Worm (Caenorhabditis elegans) whole organism, young adult: ENCODE results near the gene F37H8.6.

Experiments used
- B0261.1 ChIP-seq: sonication (generic microtip); optimal IDR thresholded peaks from 2 replicates; lab custom pipeline; 2016; ENCODE audit warnings: mild to moderate bottlenecking, missing genetic modification characterization, moderate library complexity, missing compliant biosample characterization
- F10E7.11 ChIP-seq: sonication (generic microtip); optimal IDR thresholded peaks from 2 replicates; lab custom pipeline; 2017; ENCODE audit warnings: mild to moderate bottlenecking, missing genetic modification characterization, moderate library complexity, missing compliant biosample characterization
- F49E8.2 ChIP-seq: sonication (generic microtip); optimal IDR thresholded peaks from 3 replicates; lab custom pipeline; 2017; ENCODE audit warnings: missing genetic modification characterization, mild to moderate bottlenecking, missing compliant biosample characterization, antibody characterized with exemption, moderate library complexity; ENCODE audit not compliant: insufficient read depth
- F52B5.7 ChIP-seq: sonication (generic microtip); optimal IDR thresholded peaks from 2 replicates; lab custom pipeline; 2016; ENCODE audit warnings: mild to moderate bottlenecking, missing genetic modification characterization, missing compliant biosample characterization
- F57A8.1 ChIP-seq: fragments of 200-800 bp; sonication (Bioruptor generic); optimal IDR thresholded peaks from 2 replicates; lab custom pipeline; 2018; ENCODE audit warnings: mild to moderate bottlenecking, missing genetic modification characterization, moderate library complexity, missing compliant biosample characterization
- Y56A3A.18 ChIP-seq: fragments of 200-800 bp; sonication (Bioruptor generic); IDR thresholded peaks from 2 replicates; pipeline ENCODE4 v1.3.6; 2022; ENCODE audit warnings: missing genetic modification reagents, missing genetic modification characterization, missing compliant biosample characterization
- ZK185.1 ChIP-seq: sonication (generic microtip); optimal IDR thresholded peaks from 2 replicates; lab custom pipeline; 2016; ENCODE audit warnings: mild to moderate bottlenecking, missing genetic modification characterization, missing compliant biosample characterization; ENCODE audit not compliant: poor library complexity, severe bottlenecking
- ama-1 ChIP-seq, 3 experiments: fragments of 150-350 bp in 1 of 3; sonication (generic microtip) in 2 of 3; optimal IDR thresholded peaks; 2 replicates each; lab custom pipeline; 2014 to 2018; ENCODE audit warnings: missing biosample characterization in 2 of 3, missing genetic modification characterization in 2 of 3, missing genetic modification reagents in 2 of 3
- attf-3 ChIP-seq: fragments of 200-800 bp; sonication (Bioruptor generic); conservative IDR thresholded peaks from 2 replicates; pipeline ENCODE4 v1.3.6; 2022; ENCODE audit warnings: missing genetic modification reagents, missing genetic modification characterization, missing compliant biosample characterization
- attf-5 ChIP-seq: fragments of 200-800 bp; sonication (Bioruptor generic); optimal IDR thresholded peaks from 2 replicates; lab custom pipeline; 2018; ENCODE audit warnings: mild to moderate bottlenecking, missing genetic modification characterization, missing compliant biosample characterization
- attf-6 ChIP-seq: fragments of 200-800 bp; sonication (Bioruptor generic); IDR thresholded peaks from 2 replicates; pipeline ENCODE4 v1.3.6; 2022; ENCODE audit warnings: missing genetic modification reagents, missing genetic modification characterization, missing compliant biosample characterization
- ekl-4 ChIP-seq: fragments of 200-800 bp; sonication (Bioruptor generic); IDR thresholded peaks from 2 replicates; pipeline ENCODE4 v1.3.6; 2022; ENCODE audit warnings: missing genetic modification reagents, missing genetic modification characterization, missing compliant biosample characterization
- him-1 ChIP-seq: sonication (generic microtip); optimal IDR thresholded peaks from 2 replicates; lab custom pipeline; 2016; ENCODE audit warnings: missing genotype, missing genetic modification reagents, missing genetic modification characterization, missing compliant biosample characterization
- hmg-1.2 ChIP-seq: fragments of 200-800 bp; sonication (Bioruptor generic); IDR thresholded peaks from 2 replicates; pipeline ENCODE4 v1.3.6; 2022; ENCODE audit warnings: missing genetic modification reagents, missing genetic modification characterization, missing compliant biosample characterization
- hrde-1 ChIP-seq: sonication (generic microtip); optimal IDR thresholded peaks from 2 replicates; lab custom pipeline; 2016; ENCODE audit warnings: missing genetic modification characterization, mild to moderate bottlenecking, missing compliant biosample characterization, moderate library complexity, missing genotype, missing genetic modification reagents, borderline replicate concordance
- hsf-1 ChIP-seq: fragments of 200-800 bp; sonication (Bioruptor generic); IDR thresholded peaks from 2 replicates; pipeline ENCODE4 v1.3.6; 2022; ENCODE audit warnings: missing genetic modification reagents, missing genetic modification characterization, missing compliant biosample characterization
- lin-26 ChIP-seq: fragments of 200-800 bp; sonication (Bioruptor generic); IDR thresholded peaks from 2 replicates; pipeline ENCODE4 v1.3.6; 2022; ENCODE audit warnings: missing genetic modification reagents, missing genetic modification characterization, missing compliant biosample characterization
- lin-40 ChIP-seq: sonication (generic microtip); optimal IDR thresholded peaks from 2 replicates; lab custom pipeline; 2016; ENCODE audit warnings: missing genetic modification characterization, mild to moderate bottlenecking, missing compliant biosample characterization, missing genotype, missing genetic modification reagents
- lsy-27 ChIP-seq: sonication (generic microtip); optimal IDR thresholded peaks from 2 replicates; lab custom pipeline; 2017; ENCODE audit warnings: missing genetic modification characterization, mild to moderate bottlenecking, missing compliant biosample characterization, antibody characterized with exemption, missing genotype, borderline replicate concordance; ENCODE audit not compliant: insufficient read depth
- mel-28 ChIP-seq: sonication (generic microtip); optimal IDR thresholded peaks from 2 replicates; lab custom pipeline; 2016; ENCODE audit warnings: borderline replicate concordance, mild to moderate bottlenecking, missing genetic modification characterization, missing compliant biosample characterization
- mes-4 ChIP-seq: sonication (generic microtip); optimal IDR thresholded peaks from 2 replicates; lab custom pipeline; 2016; ENCODE audit warnings: missing genotype, missing genetic modification characterization, missing compliant biosample characterization
- nfyb-1 ChIP-seq: fragments of 200-800 bp; sonication (Bioruptor generic); IDR thresholded peaks from 2 replicates; pipeline ENCODE4 v1.3.6; 2022; ENCODE audit warnings: missing genetic modification reagents, missing genetic modification characterization, missing compliant biosample characterization
- nhr-80 ChIP-seq: sonication (generic microtip); optimal IDR thresholded peaks from 2 replicates; lab custom pipeline; 2016; ENCODE audit warnings: missing genetic modification characterization, missing compliant biosample characterization
- nhr-90 ChIP-seq: sonication (generic microtip); optimal IDR thresholded peaks from 2 replicates; lab custom pipeline; 2016; ENCODE audit warnings: missing genotype, mild to moderate bottlenecking, missing genetic modification characterization, missing compliant biosample characterization
- pbrm-1 ChIP-seq: fragments of 200-800 bp; sonication (Bioruptor generic); IDR thresholded peaks from 2 replicates; pipeline ENCODE4 v1.3.6; 2022; ENCODE audit warnings: missing genetic modification reagents, missing genetic modification characterization, missing compliant biosample characterization
- repo-1 ChIP-seq: sonication (generic microtip); optimal IDR thresholded peaks from 2 replicates; lab custom pipeline; 2017; ENCODE audit warnings: mild to moderate bottlenecking, missing genetic modification characterization, missing compliant biosample characterization
- sea-2 ChIP-seq: fragments of 200-800 bp; sonication (Bioruptor generic); IDR thresholded peaks from 2 replicates; pipeline ENCODE4 v1.3.6; 2022; ENCODE audit warnings: missing genetic modification characterization, missing compliant biosample characterization
- snpc-1.1 ChIP-seq: sonication (generic microtip); optimal IDR thresholded peaks from 2 replicates; lab custom pipeline; 2017; ENCODE audit warnings: missing genetic modification characterization, mild to moderate bottlenecking, missing compliant biosample characterization, antibody characterized with exemption, moderate library complexity, missing genotype, missing genetic modification reagents; ENCODE audit not compliant: insufficient read depth
- unc-130 ChIP-seq: sonication (generic microtip); optimal IDR thresholded peaks from 2 replicates; lab custom pipeline; 2016; ENCODE audit warnings: missing genetic modification reagents, missing genetic modification characterization, missing compliant biosample characterization
- xnd-1 ChIP-seq: sonication (generic microtip); optimal IDR thresholded peaks from 2 replicates; lab custom pipeline; 2016; ENCODE audit warnings: missing genotype, missing genetic modification reagents, missing genetic modification characterization, missing compliant biosample characterization
- zim-3 ChIP-seq: sonication (generic microtip); optimal IDR thresholded peaks from 2 replicates; lab custom pipeline; 2017; ENCODE audit warnings: mild to moderate bottlenecking, missing genetic modification characterization, moderate library complexity, missing compliant biosample characterization
- ztf-28 ChIP-seq: fragments of 200-800 bp; sonication (Bioruptor generic); IDR thresholded peaks from 2 replicates; pipeline ENCODE4 v1.3.6; 2022; ENCODE audit warnings: missing genetic modification reagents, missing genetic modification characterization, missing compliant biosample characterization
- ztf-6 ChIP-seq: fragments of 200-800 bp; sonication (Bioruptor generic); IDR thresholded peaks from 2 replicates; pipeline ENCODE4 v1.3.6; 2022; ENCODE audit warnings: missing genetic modification reagents, missing genetic modification characterization, missing compliant biosample characterization

The F37H8.6 gene

DNA sequence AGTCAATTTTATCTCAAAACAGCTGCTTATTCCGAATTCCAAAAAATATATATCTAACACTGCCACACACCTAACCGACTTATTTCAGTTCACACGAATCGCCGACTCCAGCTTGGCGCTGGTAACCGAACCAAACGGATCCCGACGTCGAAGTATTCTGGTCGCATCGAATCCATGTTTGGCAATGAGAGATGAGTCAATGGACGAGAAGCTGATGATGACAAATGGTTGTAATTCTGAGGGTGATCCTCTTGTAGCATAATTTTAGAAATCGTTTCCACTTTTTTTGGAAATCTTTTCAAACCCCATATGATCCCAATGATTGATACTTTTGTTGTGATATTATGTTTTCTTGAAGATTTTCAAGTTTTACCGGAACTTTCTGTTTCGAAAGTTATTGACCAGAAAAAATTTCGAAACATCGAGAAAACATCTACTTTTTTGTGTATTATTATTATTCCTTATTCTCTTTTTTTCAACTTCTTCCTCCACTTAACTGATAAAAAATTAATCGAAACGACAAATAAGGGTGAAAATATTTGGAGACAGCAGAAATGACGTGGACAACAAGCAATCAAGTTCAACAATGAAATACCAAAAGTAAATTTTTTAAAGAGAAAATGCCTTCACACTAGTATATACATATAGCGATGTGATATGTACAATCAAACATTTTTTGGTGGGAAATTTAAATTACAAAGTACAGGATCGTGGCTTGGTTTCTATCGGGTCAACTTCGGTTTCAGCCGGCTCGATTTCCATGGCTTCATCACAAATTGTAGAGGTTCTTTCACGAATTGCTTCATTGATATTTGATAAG lies 27.2 kb downstream of the F37H8.6 start (continued):
- TF ChIP-seq ama-1 (optimal IDR thresholded peaks at IDR 0.05; lab: Kevin White, UChicago) (peak; percentile 31), ama-1 (GFP tag; optimal IDR thresholded peaks at IDR 0.05; lab: Kevin White, UChicago) (no peak), xnd-1 (tag; lab: Kevin White, UChicago) (no peak), zim-3 (no peak), F57A8.1 (no peak), lin-26 (GFP tag; lab: Robert Waterston, UW) (0 out of 2 replicates have a peak, but pooled peaks have one; percentile 32), lin-40 (peak; percentile 10), nhr-90 (tag; lab: Kevin White, UChicago) (peak; percentile 53), attf-5 (GFP tag; lab: Kevin White, UChicago) (peak; percentile 8), ZK185.1 (tag; lab: Kevin White, UChicago) (peak; percentile 10), B0261.1 (peak; percentile 12), nhr-80 (tag; lab: Kevin White, UChicago) (peak; percentile 24), him-1 (no peak), nfyb-1 (GFP tag; lab: Robert Waterston, UW) (peak; percentile 89), ztf-6 (GFP tag; lab: Robert Waterston, UW) (no peak), hsf-1 (0 out of 2 replicates have a peak, but pooled peaks have one; percentile 17), mel-28 (tag; lab: Kevin White, UChicago) (no peak), unc-130 (no peak), repo-1 (tag; lab: Kevin White, UChicago) (peak; percentile 91), hmg-1.2 (GFP tag; lab: Robert Waterston, UW) (0 out of 2 replicates have a peak, but pooled peaks have one; percentile 31), sea-2 (GFP tag; lab: Robert Waterston, UW) (no peak), F10E7.11 (tag; lab: Kevin White, UChicago) (peak; percentile 52), hrde-1 (no peak), Y56A3A.18 (GFP tag; lab: Robert Waterston, UW) (peak; percentile 91), F52B5.7 (peak; percentile 55), attf-6 (GFP tag; lab: Robert Waterston, UW) (0 out of 2 replicates have a peak, but pooled peaks have one; percentile 10), ekl-4 (GFP tag; lab: Robert Waterston, UW) (no peak)
- TF ChIP-seq, all 124 proteins: peak for 43

DNA sequence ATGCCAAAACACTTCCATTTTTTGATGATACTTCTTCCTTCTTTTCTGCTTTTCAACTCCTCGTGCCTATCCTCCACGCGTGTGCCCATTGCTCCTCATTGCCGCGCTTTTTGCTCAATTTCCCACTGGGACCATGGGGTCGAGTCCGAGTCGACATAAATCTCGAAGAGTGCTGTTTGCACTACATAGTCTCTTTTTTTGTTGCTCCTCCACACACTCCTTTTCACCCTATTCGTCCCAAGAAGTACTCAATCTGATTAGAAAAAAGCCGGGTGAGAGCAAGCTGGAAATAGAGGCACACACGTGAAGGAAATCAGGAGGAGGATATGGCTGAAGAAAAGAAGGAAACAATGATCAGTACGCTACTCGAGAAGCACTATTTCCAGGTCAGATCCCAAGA lies 34.7 kb downstream of the F37H8.6 start, which contains the start of gene arrd-6:
Gene arrd-6, plus strand, starts transcription at position 169 of the 400 bp plus-strand sequence.
- TF ChIP-seq pbrm-1 (GFP tag; lab: Robert Waterston, UW) (0 out of 2 replicates have a peak, but pooled peaks have one; percentile 20), ztf-28 (GFP tag; lab: Robert Waterston, UW) (no peak), snpc-1.1 (no peak), F49E8.2 (no peak)

- no peak for TF ChIP-seq attf-3
- no peak for TF ChIP-seq F10E7.11 (tag; lab: Kevin White, UChicago)
- no peak for TF ChIP-seq lsy-27 (tag; lab: Kevin White, UChicago)
- TF ChIP-seq mes-4, result no peak
- TF ChIP-seq, all 124 proteins: peak for 0
Measured at ce11 chrII:11140140-11140539, 37.1 kb downstream of the F37H8.6 start, which contains the start of gene F40F8.4. Gene F40F8.4, minus strand, starts transcription at chrII:11140240.
